Worm (Caenorhabditis elegans) whole organism, L4 larva: ENCODE data around the gene W07G4.7.

ENCODE experiments used
- aly-2 ChIP-seq: sonication (generic microtip); optimal IDR thresholded peaks from 2 replicates; lab custom pipeline; 2018; ENCODE audit warnings: missing biosample characterization, missing genetic modification characterization
- ama-1 ChIP-seq: fragments of 150-350 bp; optimal IDR thresholded peaks from 2 replicates; lab custom pipeline; 2014; ENCODE audit warnings: inconsistent platforms, mixed read lengths
- ces-1 ChIP-seq: fragments of 150-350 bp; sonication (generic microtip); optimal IDR thresholded peaks from 4 replicates; lab custom pipeline; 2014; ENCODE audit warnings: missing biosample characterization, missing genetic modification reagents, missing genetic modification characterization
- daf-19 ChIP-seq: fragments of 200-800 bp; sonication (Bioruptor generic); conservative IDR thresholded peaks from 2 replicates; pipeline ENCODE4 v1.3.6; 2022; ENCODE audit warnings: missing genetic modification characterization, missing compliant biosample characterization
- dve-1 ChIP-seq: sonication (generic microtip); optimal IDR thresholded peaks from 2 replicates; lab custom pipeline; 2017; ENCODE audit warnings: antibody characterized with exemption, mild to moderate bottlenecking, missing genetic modification characterization, missing compliant biosample characterization; ENCODE audit not compliant: insufficient read depth
- nhr-111 ChIP-seq: fragments of 200-800 bp; sonication (Bioruptor generic); optimal IDR thresholded peaks from 2 replicates; lab custom pipeline; 2018; ENCODE audit warnings: mild to moderate bottlenecking, missing genetic modification characterization, missing compliant biosample characterization
- skn-1 ChIP-seq: fragments of 150-350 bp; optimal IDR thresholded peaks from 2 replicates; lab custom pipeline; 2014; ENCODE audit warnings: missing biosample characterization, missing genetic modification characterization
- snpc-4 ChIP-seq: fragments of 150-350 bp; optimal IDR thresholded peaks from 2 replicates; lab custom pipeline; 2014; ENCODE audit warnings: missing biosample characterization, missing genetic modification characterization
- vab-7 ChIP-seq: fragments of 200-800 bp; sonication (Bioruptor generic); IDR thresholded peaks from 2 replicates; pipeline ENCODE4 v1.3.6; 2022; ENCODE audit warnings: missing genetic modification reagents, missing genetic modification characterization, missing compliant biosample characterization
- ztf-11 ChIP-seq: fragments of 150-350 bp; optimal IDR thresholded peaks from 2 replicates; lab custom pipeline; 2014; ENCODE audit warnings: missing biosample characterization, missing genetic modification characterization

DNA sequence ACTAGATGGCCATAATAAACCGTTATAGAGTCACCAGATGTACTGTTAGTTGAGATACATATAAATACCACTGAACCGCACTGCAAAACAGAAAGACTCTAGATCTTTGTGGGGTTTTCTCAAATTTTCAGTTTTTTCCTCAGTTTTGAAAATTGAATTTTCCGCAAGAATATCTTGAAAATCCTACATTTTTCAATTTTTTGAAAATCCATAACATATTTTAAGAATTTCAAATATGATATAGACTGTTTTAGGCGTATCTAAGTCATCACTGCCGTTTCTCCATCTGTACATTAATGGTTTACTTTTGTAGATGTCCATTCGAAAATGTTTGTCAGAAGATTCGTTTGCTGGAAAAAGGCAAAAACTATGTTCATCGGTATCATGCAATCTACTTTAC lies 27.3 kb upstream of the W07G4.7 start, which contains the start of gene F42E8.1:
- no peak for TF ChIP-seq daf-19 (GFP tag; lab: Robert Waterston, UW)
- no peak for TF ChIP-seq skn-1 (tag; lab: Kevin White, UChicago)
- TF ChIP-seq ces-1 (GFP tag; lab: Kevin White, UChicago): no peak
- TF ChIP-seq vab-7 (GFP tag; lab: Robert Waterston, UW): no peak
- TF ChIP-seq snpc-4: no peak
- no peak for TF ChIP-seq aly-2
- TF ChIP-seq dve-1 (tag; lab: Kevin White, UChicago): no peak
- TF ChIP-seq ztf-11 (tag; lab: Kevin White, UChicago): no peak
- no peak for TF ChIP-seq ama-1 (lab: Kevin White, UChicago)
- TF ChIP-seq nhr-111 (GFP tag; lab: Kevin White, UChicago): no peak
